Worm (Caenorhabditis elegans): ENCODE data around the gene T27A10.6.
A peak's percentile ranks its signal among the peaks of the same experiment; 100 is the strongest.

The T27A10.6 gene

ce11 chrX:3602622-3603021 is 6.5 kb upstream of the T27A10.6 start:
- no peak for TF ChIP-seq lin-13 (tag; optimal IDR thresholded peaks at IDR 0.05)
- no peak for TF ChIP-seq mls-2 (tag; optimal IDR thresholded peaks at IDR 0.05)
- no peak for TF ChIP-seq blmp-1 (tag; optimal IDR thresholded peaks at IDR 0.05)
- no peak for TF ChIP-seq ces-1 (GFP tag; optimal IDR thresholded peaks at IDR 0.05)
- TF ChIP-seq sem-2 (GFP tag; optimal IDR thresholded peaks at IDR 0.05), result no peak

DNA sequence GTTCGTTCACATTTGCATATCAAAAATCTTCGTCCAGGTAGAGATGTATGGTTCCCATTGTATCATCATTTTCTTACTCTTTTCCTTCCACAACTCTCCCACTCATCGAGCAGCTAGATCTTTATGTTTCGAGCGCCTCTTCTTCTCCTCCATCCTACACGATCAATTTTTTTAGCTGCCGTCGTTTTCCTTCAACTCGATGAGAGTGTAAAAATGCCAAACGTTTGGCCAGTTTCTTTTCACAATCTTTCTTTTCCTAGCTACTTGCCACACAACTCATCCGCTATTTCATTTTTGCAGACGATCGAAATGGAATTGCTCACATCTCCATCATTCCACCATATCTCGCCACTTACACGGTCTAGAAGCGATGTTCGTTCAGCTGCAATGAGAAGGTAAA is 5.4 kb upstream of the T27A10.6 start, which contains the start of gene C18B2.3:
TSS of gene C18B2.3 (plus strand) at position 301 of the 400 bp plus-strand sequence.
- TF ChIP-seq cnd-1 (tag; optimal IDR thresholded peaks at IDR 0.05) (no peak), unc-39 (tag; optimal IDR thresholded peaks at IDR 0.05) (no peak), ceh-39 (tag; optimal IDR thresholded peaks at IDR 0.05) (no peak), hlh-1 (tag; optimal IDR thresholded peaks at IDR 0.05) (peak; percentile 18), mab-5 (tag; optimal IDR thresholded peaks at IDR 0.05) (no peak)

DNA sequence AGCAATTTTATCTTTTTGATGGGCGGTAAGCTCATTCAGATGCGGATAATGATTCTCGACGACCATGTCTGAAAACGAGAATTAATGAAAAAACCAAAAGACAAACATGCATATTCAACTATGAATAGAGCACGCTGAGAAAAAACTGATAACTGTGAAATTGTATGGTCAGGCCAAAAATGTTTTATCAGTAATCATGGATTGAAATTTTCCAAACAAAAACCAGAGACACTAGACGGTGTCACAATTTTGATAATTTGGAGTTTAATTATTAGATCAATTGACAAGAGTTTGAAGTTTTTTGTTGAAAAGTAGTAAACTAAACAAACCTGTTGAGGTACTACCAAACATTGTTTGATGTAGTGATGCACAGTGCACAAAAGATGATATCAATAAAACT is 4.2 kb upstream of the T27A10.6 start, which contains the start of gene cgr-1:
TSS of gene cgr-1 (minus strand) at position 68 of the 400 bp plus-strand sequence.
- TF ChIP-seq tbx-8 (GFP tag; optimal IDR thresholded peaks at IDR 0.05) (no peak), elt-3 (tag; optimal IDR thresholded peaks at IDR 0.05) (no peak)

DNA sequence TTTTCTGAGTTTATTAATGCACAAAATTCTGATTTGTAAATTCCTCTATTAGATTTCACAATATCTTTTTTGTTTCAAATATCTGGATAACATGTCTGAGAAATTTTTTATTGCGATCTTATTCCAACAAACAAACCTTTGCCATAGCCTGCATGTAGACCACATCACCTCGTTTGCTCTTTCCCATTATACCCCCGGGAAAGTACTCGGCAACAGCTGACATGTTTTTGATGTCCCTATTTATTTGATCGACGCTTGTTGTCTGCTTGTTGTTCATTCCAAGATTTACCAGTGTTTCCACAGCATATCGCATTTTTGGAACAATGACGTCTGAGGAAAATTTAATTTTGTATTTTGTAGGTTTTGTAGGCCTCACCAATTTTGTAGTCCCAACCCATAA is 3.7 kb upstream of the T27A10.6 start:
- TF ChIP-seq elt-3 (tag; optimal IDR thresholded peaks at IDR 0.05) (no peak), drap-1 (GFP tag; optimal IDR thresholded peaks at IDR 0.05) (no peak), flh-1 (GFP tag; optimal IDR thresholded peaks at IDR 0.05) (no peak), ces-1 (GFP tag; optimal IDR thresholded peaks at IDR 0.05) (no peak), hlh-1 (tag; optimal IDR thresholded peaks at IDR 0.05) (peak; percentile 80), ham-2 (GFP tag; optimal IDR thresholded peaks at IDR 0.05) (no peak), ztf-11 (tag; optimal IDR thresholded peaks at IDR 0.05) (no peak), unc-62 (GFP tag; optimal IDR thresholded peaks at IDR 0.05) (peak; percentile 1), unc-120 (tag; optimal IDR thresholded peaks at IDR 0.05; ENCODE audit: poor library complexity, severe bottlenecking) (peak; percentile 8), cnd-1 (tag; optimal IDR thresholded peaks at IDR 0.05) (no peak), blmp-1 (tag; optimal IDR thresholded peaks at IDR 0.05) (no peak), lsy-2 (tag; optimal IDR thresholded peaks at IDR 0.05) (no peak)

DNA sequence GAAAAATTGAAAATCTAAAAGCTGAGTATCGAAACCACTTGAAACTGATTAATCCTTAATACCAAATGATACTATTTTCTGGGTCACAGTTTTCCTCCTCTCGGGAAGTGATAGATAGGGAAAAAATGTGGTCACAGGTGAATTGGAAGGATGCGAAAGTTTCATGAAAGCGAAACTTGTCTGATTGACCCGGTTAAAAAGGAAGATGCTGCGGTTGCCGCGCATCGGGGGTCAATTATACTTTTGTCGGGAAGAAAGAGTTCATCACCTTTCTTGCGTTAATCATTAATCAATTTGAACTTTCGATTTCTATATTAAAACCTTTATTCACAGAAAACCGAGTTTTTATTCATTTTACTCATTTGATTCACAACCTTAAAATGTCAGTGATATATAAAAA is 814 bp upstream of the T27A10.6 start:
- peak; percentile 72 for TF ChIP-seq blmp-1 (tag; optimal IDR thresholded peaks at IDR 0.05)
- no peak for TF ChIP-seq pha-4 (tag; optimal IDR thresholded peaks at IDR 0.05)
- TF ChIP-seq nhr-237 (tag; optimal IDR thresholded peaks at IDR 0.05), result no peak
- TF ChIP-seq mab-5 (tag; optimal IDR thresholded peaks at IDR 0.05), result no peak
- no peak for TF ChIP-seq nhr-2 (tag; optimal IDR thresholded peaks at IDR 0.05)
- TF ChIP-seq ztf-11 (tag; optimal IDR thresholded peaks at IDR 0.05), result no peak

- TF ChIP-seq nhr-2 (tag; optimal IDR thresholded peaks at IDR 0.05), result no peak
These were observed 5.6 kb downstream of the T27A10.6 start for ce11 chrX:3590510-3590909.

DNA sequence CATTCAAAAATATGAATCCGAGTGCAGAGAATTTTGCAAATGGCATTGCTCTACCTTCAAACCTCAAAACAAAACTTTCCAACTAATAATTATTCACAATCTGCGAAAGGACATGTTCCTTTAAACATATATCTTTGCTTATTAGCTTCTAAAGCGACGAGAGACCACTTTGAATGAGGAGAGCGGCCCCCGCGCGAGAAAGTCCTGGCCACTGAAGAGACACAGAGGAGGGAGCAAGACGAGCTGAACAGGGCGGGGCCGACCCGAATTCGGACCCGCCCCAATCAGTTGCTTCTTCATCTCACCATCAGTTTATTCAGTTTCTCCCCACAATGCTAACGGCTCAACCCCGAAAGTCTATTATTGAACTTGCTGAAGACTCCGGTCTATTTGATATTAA is 10.5 kb downstream of the T27A10.6 start, which contains the start of gene T27A10.2:
TSS of gene T27A10.2 (plus strand) at position 333 of the 400 bp plus-strand sequence.
- TF ChIP-seq nhr-76 (tag; optimal IDR thresholded peaks at IDR 0.05) (no peak), ces-1 (GFP tag; optimal IDR thresholded peaks at IDR 0.05) (peak; percentile 46)

- no peak for TF ChIP-seq cnd-1 (tag; optimal IDR thresholded peaks at IDR 0.05)
- TF ChIP-seq ces-1 (GFP tag; optimal IDR thresholded peaks at IDR 0.05), result peak; percentile 85
These were observed 11.7 kb downstream of the T27A10.6 start for ce11 chrX:3584481-3584880.

- TF ChIP-seq nhr-237 (tag; optimal IDR thresholded peaks at IDR 0.05) (no peak), tbx-8 (GFP tag; optimal IDR thresholded peaks at IDR 0.05) (no peak), mls-2 (tag; optimal IDR thresholded peaks at IDR 0.05) (no peak), M03D4.4 (tag; optimal IDR thresholded peaks at IDR 0.05) (no peak), bed-3 (GFP tag; optimal IDR thresholded peaks at IDR 0.05) (no peak), lin-32 (GFP tag; optimal IDR thresholded peaks at IDR 0.05) (no peak), drap-1 (GFP tag; optimal IDR thresholded peaks at IDR 0.05) (no peak)
These were observed 12.7 kb downstream of the T27A10.6 start for ce11 chrX:3583436-3583835.

Data from whole organism, mixed stage, embryonic.